Fruit fly (Drosophila melanogaster): Measurements from ENCODE around the gene CG14718.

DNA sequence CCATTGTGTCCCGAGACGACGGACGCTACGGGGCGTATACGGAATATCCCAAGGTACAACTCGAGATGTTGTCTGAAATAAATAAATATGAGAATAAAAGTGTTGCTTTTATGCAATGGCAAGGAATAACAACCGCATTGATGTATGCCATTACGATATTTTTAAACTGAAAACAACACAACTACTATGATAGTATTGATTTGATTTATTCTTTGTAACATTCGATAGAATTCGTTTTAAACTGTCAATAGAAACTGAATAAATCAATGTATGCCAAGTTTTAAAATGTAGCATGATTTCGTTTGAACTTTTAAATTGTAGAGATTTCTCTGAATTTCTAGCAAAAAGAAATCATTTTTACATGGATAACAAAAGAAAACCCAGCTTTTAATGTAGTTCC is 4.2 kb upstream of the CG14718 start, which contains the start of gene CG14717:
- TF ChIP-seq Ets21C (GFP tag; optimal IDR thresholded peaks at IDR 0.05) (no peak), fd85E (GFP tag; optimal IDR thresholded peaks at IDR 0.05) (no peak), net (GFP tag; optimal IDR thresholded peaks at IDR 0.05) (no peak), ss (GFP tag; optimal IDR thresholded peaks at IDR 0.05) (no peak)

Measured in whole organism, prepupa.